Fruit fly (Drosophila melanogaster): ENCODE results near the gene aub.

aub gene

dm6 chr2L:11004674-11005045 lies 3.4 kb upstream of the aub start, which contains the start of gene Nup154 (continued):
- no peak for TF ChIP-seq CG13296 (GFP tag; optimal IDR thresholded peaks at IDR 0.05)
- TF ChIP-seq sens (GFP tag): peak; percentile 31
- TF ChIP-seq gfzf (GFP tag; optimal IDR thresholded peaks at IDR 0.05): peak; percentile 51
- no peak for TF ChIP-seq CG12104 (GFP tag; optimal IDR thresholded peaks at IDR 0.05)
- no peak for TF ChIP-seq bowl (GFP tag; IDR thresholded peaks at IDR 0.05)
- TF ChIP-seq CG34422 (GFP tag; IDR thresholded peaks at IDR 0.05): peak; percentile 13; the same call in 1 of the 3 replicates
- TF ChIP-seq MESR4 (GFP tag; optimal IDR thresholded peaks at IDR 0.05): peak; percentile 43
- TF ChIP-seq ase (GFP tag; IDR thresholded peaks at IDR 0.05): no peak
- peak; percentile 33 for TF ChIP-seq CG9797 (GFP tag; optimal IDR thresholded peaks at IDR 0.05)
- TF ChIP-seq CG12219 (GFP tag; optimal IDR thresholded peaks at IDR 0.05): no peak
- TF ChIP-seq MBD-R2 (GFP tag; IDR thresholded peaks at IDR 0.05): peak; percentile 76
- no peak for TF ChIP-seq CG11696 (GFP tag; IDR thresholded peaks at IDR 0.05)
- TF ChIP-seq Pdp1 (GFP tag; optimal IDR thresholded peaks at IDR 0.05): peak in 1 of 2 experiments; percentile 20
- TF ChIP-seq hbn (GFP tag; IDR thresholded peaks at IDR 0.05; ENCODE audit: partially characterized antibody): 0 out of 2 replicates have a peak, but pooled peaks have one; percentile 26

DNA sequence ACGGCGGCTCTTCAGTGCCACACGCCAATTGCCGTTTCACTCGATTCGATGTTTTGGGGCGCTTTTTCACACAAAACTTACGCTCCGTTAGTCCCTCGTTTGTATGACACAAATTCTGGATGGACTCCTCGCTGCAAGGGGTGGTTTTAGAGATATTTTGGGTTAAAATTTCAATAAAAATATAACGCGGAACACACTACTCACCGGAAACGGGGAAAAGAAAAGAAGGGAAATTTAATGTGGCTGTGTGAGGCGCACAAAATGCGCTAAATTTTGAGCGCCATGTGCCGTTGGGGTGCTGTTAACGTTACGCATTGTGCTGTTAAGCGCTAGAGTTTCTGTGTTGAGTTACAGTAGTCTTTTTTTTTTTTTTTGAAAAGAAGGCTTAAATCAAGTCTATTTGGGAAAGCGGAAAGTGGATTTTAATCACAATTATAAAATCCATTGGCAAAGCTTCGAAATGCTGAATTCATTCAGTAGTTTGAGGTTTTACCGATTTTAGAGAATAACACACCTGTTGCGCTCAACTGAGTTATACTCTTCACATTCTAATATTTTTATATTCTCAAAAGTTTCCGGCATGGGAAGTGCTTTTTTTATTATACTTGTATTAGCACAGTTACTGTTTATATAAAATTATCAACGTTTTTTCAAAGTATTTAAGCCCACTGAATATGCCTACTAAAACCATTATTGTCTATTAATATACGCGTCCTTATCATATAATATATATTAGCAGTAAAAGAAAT lies 2.8 kb upstream of the aub start, which contains the start of gene RpL9:
TSS of gene RpL9 (minus strand) at position 265 of the 749 bp plus-strand sequence.
- TF ChIP-seq CG2712 (tag; optimal IDR thresholded peaks at IDR 0.05): peak; percentile 50
- no peak; the same call in 1 of the 2 replicates for TF ChIP-seq CG14441 (GFP tag; IDR thresholded peaks at IDR 0.05)
- TF ChIP-seq CG1832 (GFP tag; optimal IDR thresholded peaks at IDR 0.05): no peak
- no peak for TF ChIP-seq H15 (GFP tag; IDR thresholded peaks at IDR 0.05)
- TF ChIP-seq CG3838 (GFP tag; optimal IDR thresholded peaks at IDR 0.05): no peak
- no peak for TF ChIP-seq tup (GFP tag; optimal IDR thresholded peaks at IDR 0.05)
- no peak; the same call in none of the 2 replicates for TF ChIP-seq E2f2 (GFP tag; IDR thresholded peaks at IDR 0.05)
- TF ChIP-seq CG10209 (GFP tag; optimal IDR thresholded peaks at IDR 0.05): no peak
- TF ChIP-seq Adf1 (GFP tag; IDR thresholded peaks at IDR 0.05): no peak
- TF ChIP-seq dimm (GFP tag; IDR thresholded peaks at IDR 0.05): no peak
- no peak for TF ChIP-seq inv (GFP tag; IDR thresholded peaks at IDR 0.05; ENCODE audit: partially characterized antibody)
- peak; percentile 43 for TF ChIP-seq Myb (GFP tag; optimal IDR thresholded peaks at IDR 0.05)
- no peak; the same call in 1 of the 2 replicates for TF ChIP-seq al (GFP tag; IDR thresholded peaks at IDR 0.05)
- TF ChIP-seq Hr39 (optimal IDR thresholded peaks at IDR 0.05): no peak
- TF ChIP-seq Hmr (GFP tag; optimal IDR thresholded peaks at IDR 0.05): no peak
- no peak for TF ChIP-seq CG12942 (GFP tag; optimal IDR thresholded peaks at IDR 0.05)
- TF ChIP-seq Ets97D (GFP tag; optimal IDR thresholded peaks at IDR 0.05): peak; percentile 98
- no peak for TF ChIP-seq CG11723 (GFP tag; optimal IDR thresholded peaks at IDR 0.05)
- TF ChIP-seq CoRest (tag; optimal IDR thresholded peaks at IDR 0.05): no peak
- no peak for TF ChIP-seq Hmx (GFP tag; optimal IDR thresholded peaks at IDR 0.05)
- no peak for TF ChIP-seq Mrtf (GFP tag; IDR thresholded peaks at IDR 0.05)
- TF ChIP-seq vnd (GFP tag; IDR thresholded peaks at IDR 0.05; ENCODE audit: partially characterized antibody): no peak
- peak; percentile 90; the same call in 1 of the 2 replicates for TF ChIP-seq CG17328 (GFP tag; IDR thresholded peaks at IDR 0.05)
- no peak for TF ChIP-seq ATbp (GFP tag; optimal IDR thresholded peaks at IDR 0.05)
- peak; percentile 29 for TF ChIP-seq CG6654 (GFP tag; optimal IDR thresholded peaks at IDR 0.05)
- TF ChIP-seq CG16779 (GFP tag; IDR thresholded peaks at IDR 0.05): peak; percentile 75
- no peak; the same call in 2 of the 3 replicates for TF ChIP-seq zfh1 (GFP tag; IDR thresholded peaks at IDR 0.05)
- TF ChIP-seq CG13624 (GFP tag; optimal IDR thresholded peaks at IDR 0.05): peak; percentile 68
- peak; percentile 67 for TF ChIP-seq CG5180 (GFP tag; optimal IDR thresholded peaks at IDR 0.05)
- TF ChIP-seq HmgD (GFP tag; optimal IDR thresholded peaks at IDR 0.05): no peak
- no peak for TF ChIP-seq GATAe (GFP tag; conservative IDR thresholded peaks at IDR 0.05)
- TF ChIP-seq Usf (GFP tag; optimal IDR thresholded peaks at IDR 0.05): peak; percentile 38
- peak; percentile 70 for TF ChIP-seq CG11398 (GFP tag; optimal IDR thresholded peaks at IDR 0.05)
- peak; percentile 94 for TF ChIP-seq Ets65A (GFP tag)
- TF ChIP-seq CG12155 (GFP tag; optimal IDR thresholded peaks at IDR 0.05): no peak
- no peak for TF ChIP-seq TFAM (GFP tag; optimal IDR thresholded peaks at IDR 0.05)

Data from whole organism, embryonic.